Worm (Caenorhabditis elegans) whole organism, young adult: ENCODE measurements around the gene Y94A7B.11.

Source experiments
- B0019.2 ChIP-seq: fragments of 200-800 bp; sonication (Bioruptor generic); conservative IDR thresholded peaks from 2 replicates; pipeline ENCODE4 v1.3.6; 2022; ENCODE audit warnings: missing genetic modification reagents, missing genetic modification characterization, missing compliant biosample characterization
- B0336.3 ChIP-seq: fragments of 200-800 bp; sonication (Bioruptor generic); IDR thresholded peaks from 2 replicates; pipeline ENCODE4 v1.3.6; 2022; ENCODE audit warnings: missing genetic modification characterization, missing compliant biosample characterization
- D2030.7 ChIP-seq: fragments of 200-800 bp; sonication (Bioruptor generic); IDR thresholded peaks from 2 replicates; pipeline ENCODE4 v1.3.6; 2022; ENCODE audit warnings: missing genetic modification reagents, missing genetic modification characterization, missing compliant biosample characterization
- F33H1.4 ChIP-seq: fragments of 200-800 bp; sonication (Bioruptor generic); IDR thresholded peaks from 2 replicates; pipeline ENCODE4 v1.3.6; 2022; ENCODE audit warnings: missing genetic modification reagents, missing genetic modification characterization, missing compliant biosample characterization
- F39B2.1 ChIP-seq: fragments of 200-800 bp; sonication (Bioruptor generic); IDR thresholded peaks from 2 replicates; pipeline ENCODE4 v1.3.6; 2022; ENCODE audit warnings: missing genetic modification reagents, missing genetic modification characterization, missing compliant biosample characterization
- K11D2.4 ChIP-seq: fragments of 200-800 bp; sonication (Bioruptor generic); IDR thresholded peaks from 2 replicates; pipeline ENCODE4 v1.3.6; 2022; ENCODE audit warnings: missing genetic modification reagents, missing genetic modification characterization, missing compliant biosample characterization
- Y79H2A.3 ChIP-seq: fragments of 200-800 bp; sonication (Bioruptor generic); conservative IDR thresholded peaks from 2 replicates; pipeline ENCODE4 v1.3.6; 2022; ENCODE audit warnings: missing genetic modification reagents, missing genetic modification characterization, missing compliant biosample characterization
- akir-1 ChIP-seq: fragments of 200-800 bp; sonication (Bioruptor generic); optimal IDR thresholded peaks from 2 replicates; lab custom pipeline; 2018; ENCODE audit warnings: mild to moderate bottlenecking, missing genetic modification characterization, moderate library complexity, missing compliant biosample characterization
- ama-1 ChIP-seq, 3 experiments: fragments of 150-350 bp in 1 of 3; sonication (generic microtip) in 2 of 3; optimal IDR thresholded peaks; 2 replicates each; lab custom pipeline; 2014 to 2018; ENCODE audit warnings: missing biosample characterization in 2 of 3, missing genetic modification characterization in 2 of 3, missing genetic modification reagents in 2 of 3
- atf-7 ChIP-seq: sonication (generic microtip); optimal IDR thresholded peaks from 2 replicates; lab custom pipeline; 2017; ENCODE audit warnings: mild to moderate bottlenecking, missing genetic modification characterization, missing compliant biosample characterization
- attf-6 ChIP-seq: fragments of 200-800 bp; sonication (Bioruptor generic); IDR thresholded peaks from 2 replicates; pipeline ENCODE4 v1.3.6; 2022; ENCODE audit warnings: missing genetic modification reagents, missing genetic modification characterization, missing compliant biosample characterization
- cebp-2 ChIP-seq: fragments of 200-800 bp; sonication (Bioruptor generic); IDR thresholded peaks from 2 replicates; pipeline ENCODE4 v1.3.6; 2022; ENCODE audit warnings: missing genetic modification characterization, missing compliant biosample characterization
- ceh-91 ChIP-seq: fragments of 200-800 bp; sonication (Bioruptor generic); IDR thresholded peaks from 2 replicates; pipeline ENCODE4 v1.3.6; 2022; ENCODE audit warnings: missing genetic modification reagents, missing genetic modification characterization, missing compliant biosample characterization
- die-1 ChIP-seq: sonication (generic microtip); optimal IDR thresholded peaks from 2 replicates; lab custom pipeline; 2016; ENCODE audit warnings: missing genotype, mild to moderate bottlenecking, missing genetic modification characterization, missing compliant biosample characterization
- dox-1 ChIP-seq: fragments of 200-800 bp; sonication (Bioruptor generic); IDR thresholded peaks from 2 replicates; pipeline ENCODE4 v1.3.6; 2022; ENCODE audit warnings: missing genetic modification reagents, missing genetic modification characterization, missing compliant biosample characterization
- efl-1 ChIP-seq: fragments of 150-350 bp; optimal IDR thresholded peaks from 2 replicates; lab custom pipeline; 2014; ENCODE audit warnings: missing biosample characterization, missing genetic modification reagents, missing genetic modification characterization
- egrh-3 ChIP-seq: fragments of 200-800 bp; sonication (Bioruptor generic); IDR thresholded peaks from 2 replicates; pipeline ENCODE4 v1.3.6; 2022; ENCODE audit warnings: missing genetic modification reagents, missing genetic modification characterization, missing compliant biosample characterization
- ekl-4 ChIP-seq: fragments of 200-800 bp; sonication (Bioruptor generic); IDR thresholded peaks from 2 replicates; pipeline ENCODE4 v1.3.6; 2022; ENCODE audit warnings: missing genetic modification reagents, missing genetic modification characterization, missing compliant biosample characterization
- hmg-1.2 ChIP-seq: fragments of 200-800 bp; sonication (Bioruptor generic); IDR thresholded peaks from 2 replicates; pipeline ENCODE4 v1.3.6; 2022; ENCODE audit warnings: missing genetic modification reagents, missing genetic modification characterization, missing compliant biosample characterization
- hsf-1 ChIP-seq: fragments of 200-800 bp; sonication (Bioruptor generic); IDR thresholded peaks from 2 replicates; pipeline ENCODE4 v1.3.6; 2022; ENCODE audit warnings: missing genetic modification reagents, missing genetic modification characterization, missing compliant biosample characterization
- lin-26 ChIP-seq: fragments of 200-800 bp; sonication (Bioruptor generic); IDR thresholded peaks from 2 replicates; pipeline ENCODE4 v1.3.6; 2022; ENCODE audit warnings: missing genetic modification reagents, missing genetic modification characterization, missing compliant biosample characterization
- lin-35 ChIP-seq, 3 experiments: fragments of 150-350 bp in 2 of 3; sonication (generic microtip) in 1 of 3; optimal IDR thresholded peaks; 2 replicates each; lab custom pipeline; 2014 to 2018; ENCODE audit warnings: missing biosample characterization in 3 of 3, missing genetic modification characterization in 3 of 3, missing genetic modification reagents in 3 of 3
- lin-54 ChIP-seq: fragments of 200-800 bp; sonication (Bioruptor generic); optimal IDR thresholded peaks from 2 replicates; lab custom pipeline; 2018; ENCODE audit warnings: mild to moderate bottlenecking, missing genetic modification characterization, missing compliant biosample characterization
- lsl-1 ChIP-seq: fragments of 200-800 bp; sonication (Bioruptor generic); optimal IDR thresholded peaks from 2 replicates; lab custom pipeline; 2018; ENCODE audit warnings: mild to moderate bottlenecking, missing genetic modification characterization, moderate library complexity, missing compliant biosample characterization
- madf-3 ChIP-seq: fragments of 200-800 bp; sonication (Bioruptor generic); IDR thresholded peaks from 2 replicates; pipeline ENCODE4 v1.3.6; 2022; ENCODE audit warnings: missing genetic modification reagents, missing genetic modification characterization, missing compliant biosample characterization
- mcd-1 ChIP-seq: fragments of 200-800 bp; sonication (Bioruptor generic); IDR thresholded peaks from 2 replicates; pipeline ENCODE4 v1.3.6; 2022; ENCODE audit warnings: missing genetic modification reagents, missing genetic modification characterization, missing compliant biosample characterization
- nhr-27 ChIP-seq: fragments of 200-800 bp; sonication (Bioruptor generic); optimal IDR thresholded peaks from 2 replicates; lab custom pipeline; 2018; ENCODE audit warnings: mild to moderate bottlenecking, missing genetic modification characterization, moderate library complexity, missing compliant biosample characterization
- pbrm-1 ChIP-seq: fragments of 200-800 bp; sonication (Bioruptor generic); IDR thresholded peaks from 2 replicates; pipeline ENCODE4 v1.3.6; 2022; ENCODE audit warnings: missing genetic modification reagents, missing genetic modification characterization, missing compliant biosample characterization
- rcor-1 ChIP-seq: fragments of 200-800 bp; sonication (Bioruptor generic); IDR thresholded peaks from 2 replicates; pipeline ENCODE4 v1.3.6; 2022; ENCODE audit warnings: missing genetic modification reagents, missing genetic modification characterization, missing compliant biosample characterization
- rpc-1 ChIP-seq, 2 experiments: fragments of 150-350 bp in 1 of 2; sonication (generic microtip) in 1 of 2; optimal IDR thresholded peaks; 2 replicates each; lab custom pipeline; 2014 to 2018; ENCODE audit warnings: missing biosample characterization in 1 of 2, missing genetic modification characterization in 1 of 2, missing genetic modification reagents in 1 of 2, missing genotype in 1 of 2
- snpc-3.4 ChIP-seq: sonication (generic microtip); optimal IDR thresholded peaks from 2 replicates; lab custom pipeline; 2017; ENCODE audit warnings: missing genetic modification characterization, mild to moderate bottlenecking, missing compliant biosample characterization, antibody characterized with exemption, moderate library complexity, missing genotype, missing genetic modification reagents
- somi-1 ChIP-seq: fragments of 200-800 bp; sonication (Bioruptor generic); optimal IDR thresholded peaks from 2 replicates; lab custom pipeline; 2018; ENCODE audit warnings: mild to moderate bottlenecking, missing genetic modification characterization, missing compliant biosample characterization
- tbp1 ChIP-seq: fragments of 200-800 bp; sonication (Bioruptor generic); optimal IDR thresholded peaks from 2 replicates; lab custom pipeline; 2018; ENCODE audit warnings: mild to moderate bottlenecking, missing genetic modification characterization, missing compliant biosample characterization
- unc-130 ChIP-seq: sonication (generic microtip); optimal IDR thresholded peaks from 2 replicates; lab custom pipeline; 2016; ENCODE audit warnings: missing genetic modification reagents, missing genetic modification characterization, missing compliant biosample characterization
- ztf-3 ChIP-seq: fragments of 200-800 bp; sonication (Bioruptor generic); optimal IDR thresholded peaks from 2 replicates; lab custom pipeline; 2018; ENCODE audit warnings: mild to moderate bottlenecking, missing genetic modification characterization, missing compliant biosample characterization

Y94A7B.11 gene

DNA sequence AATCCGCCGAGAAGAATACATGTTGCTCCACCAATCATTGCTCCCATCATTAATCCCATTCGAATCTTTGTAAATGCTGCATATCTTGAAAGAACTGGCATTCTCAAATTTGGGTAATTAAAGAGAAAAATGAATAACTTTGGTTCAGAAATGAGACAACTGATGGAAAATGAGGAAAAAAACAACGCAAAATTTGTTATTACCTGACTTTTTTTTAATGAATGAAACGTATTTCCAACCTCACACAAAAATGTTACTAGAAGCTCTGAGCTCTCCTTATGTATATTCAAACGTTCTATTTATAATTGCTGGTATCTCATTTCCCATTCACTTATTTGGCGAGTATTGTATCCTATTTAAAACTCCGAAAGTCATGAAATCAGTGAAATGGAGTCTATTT is at the start of gene Y94A7B.11, which contains the start of gene srh-292:
Gene Y94A7B.11 (minus strand): TSS at position 101 of the 400 bp plus-strand sequence.
Gene srh-292 (plus strand): TSS at position 251 of the 400 bp plus-strand sequence.
- TF ChIP-seq B0336.3 (no peak), rcor-1 (GFP tag; lab: Robert Waterston, UW) (no peak), ceh-91 (GFP tag; lab: Robert Waterston, UW) (no peak), unc-130 (GFP tag; lab: Kevin White, UChicago) (no peak), die-1 (tag; lab: Kevin White, UChicago) (no peak), nhr-27 (tag; lab: Kevin White, UChicago) (no peak), K11D2.4 (no peak), Y79H2A.3 (GFP tag; lab: Robert Waterston, UW) (no peak), mcd-1 (GFP tag; lab: Robert Waterston, UW) (no peak)

ce11 chrV:17845370-17845967 is 43.0 kb upstream of the Y94A7B.11 start:
- peak; percentile 9 for TF ChIP-seq rpc-1 (optimal IDR thresholded peaks at IDR 0.05; lab: Kevin White, UChicago)
- peak; percentile 63 for TF ChIP-seq rpc-1 (tag; optimal IDR thresholded peaks at IDR 0.05; lab: Kevin White, UChicago)
- TF ChIP-seq hsf-1 = 0 out of 2 replicates have a peak, but pooled peaks have one; percentile 44
- TF ChIP-seq mcd-1 (GFP tag; lab: Robert Waterston, UW) = peak; percentile 58
- no peak for TF ChIP-seq B0019.2 (GFP tag; lab: Robert Waterston, UW)
- TF ChIP-seq akir-1 (GFP tag; lab: Kevin White, UChicago) = no peak
- peak; percentile 23 for TF ChIP-seq lsl-1 (GFP tag; lab: Kevin White, UChicago)
- no peak for TF ChIP-seq egrh-3
- TF ChIP-seq hmg-1.2 (GFP tag; lab: Robert Waterston, UW) = peak; percentile 30
- 0 out of 2 replicates have a peak, but pooled peaks have one; percentile 25 for TF ChIP-seq Y79H2A.3 (GFP tag; lab: Robert Waterston, UW)
- 0 out of 2 replicates have a peak, but pooled peaks have one; percentile 25 for TF ChIP-seq F39B2.1
- peak; percentile 6; the same call in 1 of the 2 replicates for TF ChIP-seq F33H1.4 (GFP tag; lab: Robert Waterston, UW)
- no peak for TF ChIP-seq lin-35 (GFP tag; optimal IDR thresholded peaks at IDR 0.05; lab: Kevin White, UChicago)
- TF ChIP-seq somi-1 (GFP tag; lab: Kevin White, UChicago) = no peak
- TF ChIP-seq snpc-3.4 (tag; lab: Kevin White, UChicago) = peak; percentile 53
- 0 out of 2 replicates have a peak, but pooled peaks have one; percentile 20 for TF ChIP-seq cebp-2
- peak; percentile 68 for TF ChIP-seq atf-7 (tag; lab: Kevin White, UChicago)
- peak; percentile 58; the same call in 1 of the 2 replicates for TF ChIP-seq madf-3 (GFP tag; lab: Robert Waterston, UW)
- peak; percentile 53; the same call in 1 of the 2 replicates for TF ChIP-seq D2030.7 (GFP tag; lab: Robert Waterston, UW)
- TF ChIP-seq ekl-4 (GFP tag; lab: Robert Waterston, UW) = 0 out of 2 replicates have a peak, but pooled peaks have one; percentile 58
- TF ChIP-seq B0336.3 = 0 out of 2 replicates have a peak, but pooled peaks have one; percentile 36
- peak; percentile 27 for TF ChIP-seq tbp1 (GFP tag; lab: Kevin White, UChicago)
- TF ChIP-seq attf-6 (GFP tag; lab: Robert Waterston, UW) = peak; percentile 65; the same call in 1 of the 2 replicates
- no peak for TF ChIP-seq efl-1 (GFP tag; lab: Kevin White, UChicago)
- TF ChIP-seq ceh-91 (GFP tag; lab: Robert Waterston, UW) = no peak
- TF ChIP-seq dox-1 (GFP tag; lab: Robert Waterston, UW) = peak; percentile 41; the same call in 1 of the 2 replicates
- TF ChIP-seq pbrm-1 (GFP tag; lab: Robert Waterston, UW) = 0 out of 2 replicates have a peak, but pooled peaks have one; percentile 39
- TF ChIP-seq lin-26 (GFP tag; lab: Robert Waterston, UW) = peak; percentile 36; the same call in 1 of the 2 replicates
- peak; percentile 34 for TF ChIP-seq lin-54 (GFP tag; lab: Kevin White, UChicago)
- TF ChIP-seq ztf-3 (GFP tag; lab: Kevin White, UChicago) = no peak
- TF ChIP-seq ama-1 (optimal IDR thresholded peaks at IDR 0.05; lab: Kevin White, UChicago) = no peak
- peak in 1 of 2 experiments; percentile 40 for TF ChIP-seq ama-1 (GFP tag; optimal IDR thresholded peaks at IDR 0.05; lab: Kevin White, UChicago)
